Fruit fly (Drosophila melanogaster) whole organism, prepupa: ENCODE results near the gene PGRP-LD.

ENCODE experiments used
- Blimp-1 ChIP-seq: fragments of 200-800 bp; sonication (Bioruptor generic); optimal IDR thresholded peaks from 3 replicates; lab custom pipeline; 2017; ENCODE audit warnings: missing biosample characterization, missing genetic modification characterization, mild to moderate bottlenecking, moderate library complexity, missing genetic modification reagents
- CG10631 ChIP-seq: fragments of 200-800 bp; sonication (Bioruptor generic); optimal IDR thresholded peaks from 2 replicates; lab custom pipeline; 2016; ENCODE audit warnings: missing biosample characterization, missing genetic modification characterization
- CG10669 ChIP-seq: fragments of 200-800 bp; sonication (Bioruptor generic); optimal IDR thresholded peaks from 3 replicates; lab custom pipeline; 2018; ENCODE audit warnings: missing biosample characterization, mild to moderate bottlenecking, missing genetic modification characterization, moderate library complexity
- CG11294 ChIP-seq: fragments of 200-800 bp; sonication (Bioruptor generic); IDR thresholded peaks from 2 replicates; pipeline ENCODE4 v1.3.6; 2022; ENCODE audit warnings: missing biosample characterization, missing genetic modification characterization
- CG11762 ChIP-seq: fragments of 200-800 bp; sonication (Bioruptor generic); optimal IDR thresholded peaks from 3 replicates; lab custom pipeline; 2016; ENCODE audit warnings: missing biosample characterization, missing genetic modification characterization; ENCODE audit not compliant: insufficient read depth
- CG15336 ChIP-seq: fragments of 200-800 bp; sonication (Bioruptor generic); IDR thresholded peaks from 2 replicates; pipeline ENCODE4 v1.3.6; 2022; ENCODE audit warnings: missing biosample characterization, missing genetic modification characterization
- CG1621 ChIP-seq: fragments of 200-800 bp; sonication (Bioruptor generic); optimal IDR thresholded peaks from 3 replicates; lab custom pipeline; 2018; ENCODE audit warnings: missing biosample characterization, mild to moderate bottlenecking, missing genetic modification characterization
- CG16779 ChIP-seq: fragments of 200-800 bp; sonication (Bioruptor generic); optimal IDR thresholded peaks from 3 replicates; lab custom pipeline; 2017; ENCODE audit warnings: missing biosample characterization, mild to moderate bottlenecking, missing genetic modification characterization
- CG31627 ChIP-seq: fragments of 200-800 bp; sonication (Bioruptor generic); optimal IDR thresholded peaks from 3 replicates; lab custom pipeline; 2016; ENCODE audit warnings: missing biosample characterization, missing genetic modification characterization
- CG32006 ChIP-seq: fragments of 200-800 bp; sonication (Bioruptor generic); optimal IDR thresholded peaks from 3 replicates; lab custom pipeline; 2017; ENCODE audit warnings: missing biosample characterization, mild to moderate bottlenecking, missing genetic modification characterization
- CG34406 ChIP-seq: fragments of 200-800 bp; sonication (Bioruptor generic); optimal IDR thresholded peaks from 3 replicates; lab custom pipeline; 2016; ENCODE audit warnings: missing biosample characterization, missing genetic modification characterization
- CG4318 ChIP-seq: fragments of 200-800 bp; sonication (Bioruptor generic); optimal IDR thresholded peaks from 3 replicates; lab custom pipeline; 2017; ENCODE audit warnings: missing biosample characterization, mild to moderate bottlenecking, missing genetic modification characterization
- CG6163 ChIP-seq: fragments of 200-800 bp; sonication (Bioruptor generic); IDR thresholded peaks from 3 replicates; pipeline ENCODE4 v1.3.6; 2022; ENCODE audit warnings: missing biosample characterization, missing genetic modification characterization
- CG6808 ChIP-seq: fragments of 200-800 bp; sonication (Bioruptor generic); optimal IDR thresholded peaks from 3 replicates; lab custom pipeline; 2017; ENCODE audit warnings: missing biosample characterization, missing genetic modification characterization, mild to moderate bottlenecking, moderate library complexity, missing genetic modification reagents
- CG6854 ChIP-seq: fragments of 200-800 bp; sonication (Bioruptor generic); optimal IDR thresholded peaks from 2 replicates; lab custom pipeline; 2017; ENCODE audit warnings: missing biosample characterization, mild to moderate bottlenecking, missing genetic modification characterization
- CG7368 ChIP-seq: fragments of 200-800 bp; sonication (Bioruptor generic); optimal IDR thresholded peaks from 3 replicates; lab custom pipeline; 2016; ENCODE audit warnings: missing biosample characterization, missing genetic modification characterization
- CG8319 ChIP-seq: fragments of 200-800 bp; sonication (Bioruptor generic); optimal IDR thresholded peaks from 3 replicates; lab custom pipeline; 2016; ENCODE audit warnings: missing biosample characterization, missing genetic modification characterization
- CG8632 ChIP-seq: fragments of 200-800 bp; sonication (Bioruptor generic); optimal IDR thresholded peaks from 3 replicates; lab custom pipeline; 2016; ENCODE audit warnings: missing biosample characterization, missing genetic modification characterization
- CG9139 ChIP-seq: fragments of 200-800 bp; sonication (Bioruptor generic); optimal IDR thresholded peaks from 3 replicates; lab custom pipeline; 2017; ENCODE audit warnings: missing biosample characterization, mild to moderate bottlenecking, missing genetic modification characterization
- Eip75B ChIP-seq: fragments of 200-800 bp; sonication (Bioruptor generic); optimal IDR thresholded peaks from 3 replicates; lab custom pipeline; 2016; ENCODE audit warnings: missing biosample characterization, missing genetic modification characterization
- Eip93F ChIP-seq: fragments of 200-800 bp; sonication (Bioruptor generic); optimal IDR thresholded peaks from 2 replicates; lab custom pipeline; 2016; ENCODE audit warnings: missing biosample characterization, mild to moderate bottlenecking, missing genetic modification characterization
- Ets96B ChIP-seq: fragments of 200-800 bp; optimal IDR thresholded peaks from 2 replicates; lab custom pipeline; 2019; ENCODE audit warnings: missing biosample characterization, mild to moderate bottlenecking, missing genetic modification characterization, moderate library complexity
- Gug ChIP-seq: fragments of 200-800 bp; sonication (Bioruptor generic); IDR thresholded peaks from 2 replicates; pipeline ENCODE4 v1.3.6; 2022; ENCODE audit warnings: missing biosample characterization, missing genetic modification characterization
- Hr38 ChIP-seq: sonication (Bioruptor generic); optimal IDR thresholded peaks from 2 replicates; lab custom pipeline; 2016; ENCODE audit warnings: missing biosample characterization, missing genetic modification characterization
- Hr39 ChIP-seq: fragments of 200-800 bp; sonication (Bioruptor generic); optimal IDR thresholded peaks from 2 replicates; lab custom pipeline; 2016; ENCODE audit warnings: missing biosample characterization, missing genetic modification characterization
- Met ChIP-seq: fragments of 200-800 bp; sonication (Bioruptor generic); optimal IDR thresholded peaks from 3 replicates; lab custom pipeline; 2016; ENCODE audit warnings: missing biosample characterization, missing genetic modification characterization
- Smox ChIP-seq: fragments of 200-800 bp; sonication (Bioruptor generic); optimal IDR thresholded peaks from 3 replicates; lab custom pipeline; 2016; ENCODE audit warnings: missing biosample characterization, missing genetic modification characterization
- Sox102F ChIP-seq: fragments of 200-800 bp; sonication (Bioruptor generic); optimal IDR thresholded peaks from 2 replicates; lab custom pipeline; 2016; ENCODE audit warnings: missing biosample characterization, mild to moderate bottlenecking, missing genetic modification characterization
- Sox14 ChIP-seq: fragments of 200-800 bp; sonication (Bioruptor generic); optimal IDR thresholded peaks from 3 replicates; lab custom pipeline; 2016; ENCODE audit warnings: missing biosample characterization, missing genetic modification characterization
- dac ChIP-seq: fragments of 200-800 bp; sonication (Bioruptor generic); optimal IDR thresholded peaks from 2 replicates; lab custom pipeline; 2017; ENCODE audit warnings: missing biosample characterization, mild to moderate bottlenecking, missing genetic modification characterization
- dsx ChIP-seq: fragments of 200-800 bp; optimal IDR thresholded peaks from 3 replicates; lab custom pipeline; 2019; ENCODE audit warnings: missing biosample characterization, mild to moderate bottlenecking, missing genetic modification characterization, moderate library complexity; ENCODE audit not compliant: poor library complexity, severe bottlenecking
- esn ChIP-seq: fragments of 200-800 bp; sonication (Bioruptor generic); optimal IDR thresholded peaks from 2 replicates; lab custom pipeline; 2016; ENCODE audit warnings: missing biosample characterization, mild to moderate bottlenecking, missing genetic modification characterization, moderate library complexity
- fd59A ChIP-seq: fragments of 200-800 bp; sonication (Bioruptor generic); optimal IDR thresholded peaks from 2 replicates; lab custom pipeline; 2017; ENCODE audit warnings: missing biosample characterization, mild to moderate bottlenecking, missing genetic modification characterization, missing genetic modification reagents
- salr ChIP-seq, 2 experiments: fragments of 200-800 bp; sonication (Bioruptor generic); optimal IDR thresholded peaks; 3 replicates each; lab custom pipeline; 2016 to 2018; ENCODE audit warnings: missing biosample characterization in 2 of 2, missing genetic modification characterization in 2 of 2, mild to moderate bottlenecking in 1 of 2
- svp ChIP-seq: fragments of 200-800 bp; sonication (Bioruptor generic); peaks from one replicate; lab custom pipeline; 2016; ENCODE audit warnings: missing biosample characterization, missing genetic modification characterization
- topi ChIP-seq: fragments of 200-800 bp; sonication (Bioruptor generic); optimal IDR thresholded peaks from 3 replicates; lab custom pipeline; 2016; ENCODE audit warnings: missing biosample characterization, missing genetic modification characterization
- vri ChIP-seq: fragments of 200-800 bp; sonication (Bioruptor generic); optimal IDR thresholded peaks from 3 replicates; lab custom pipeline; 2016; ENCODE audit warnings: missing biosample characterization, mild to moderate bottlenecking, missing genetic modification characterization

Gene PGRP-LD

DNA sequence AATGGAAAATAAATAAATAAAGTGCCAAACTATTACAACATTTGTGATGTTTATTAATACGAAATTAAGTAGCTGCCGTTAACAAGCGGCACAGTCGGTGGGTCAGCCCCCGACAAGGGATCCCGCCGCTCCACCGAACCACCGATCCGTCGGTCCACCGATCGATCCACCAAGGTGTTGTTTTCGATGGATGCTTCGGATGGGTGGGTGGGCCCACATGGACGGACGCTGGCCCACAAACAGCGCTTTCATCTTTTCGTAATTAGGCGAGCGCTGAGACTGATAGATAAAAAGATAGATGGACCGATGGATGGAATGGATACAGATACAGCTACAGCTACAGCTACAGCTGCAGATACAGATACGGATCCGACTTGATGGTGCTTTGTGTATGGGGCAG is 48.4 kb downstream of the PGRP-LD start:
- TF ChIP-seq CG10631 (GFP tag; lab: Kevin White, UChicago) (no peak), vri (no peak), CG6808 (GFP tag; lab: Kevin White, UChicago) (no peak), CG6854 (GFP tag; lab: Kevin White, UChicago) (no peak), dac (no peak), esn (GFP tag; lab: Kevin White, UChicago) (no peak), Blimp-1 (GFP tag; lab: Kevin White, UChicago) (no peak), CG31627 (GFP tag; lab: Kevin White, UChicago) (no peak), Eip93F (GFP tag; lab: Kevin White, UChicago) (no peak), CG15336 (GFP tag; lab: Robert Waterston, UW) (no peak), topi (GFP tag; lab: Kevin White, UChicago) (no peak), fd59A (GFP tag; lab: Kevin White, UChicago) (no peak), CG1621 (tag; lab: Kevin White, UChicago) (no peak), Ets96B (tag; lab: Kevin White, UChicago) (no peak), Eip75B (GFP tag; lab: Kevin White, UChicago) (no peak), CG32006 (GFP tag; lab: Kevin White, UChicago) (no peak), Hr38 (GFP tag; lab: Kevin White, UChicago) (no peak), Met (no peak), CG11762 (GFP tag; lab: Kevin White, UChicago) (no peak), Sox14 (GFP tag; lab: Kevin White, UChicago) (no peak)
- TF ChIP-seq, all 60 proteins: peak for 0

DNA sequence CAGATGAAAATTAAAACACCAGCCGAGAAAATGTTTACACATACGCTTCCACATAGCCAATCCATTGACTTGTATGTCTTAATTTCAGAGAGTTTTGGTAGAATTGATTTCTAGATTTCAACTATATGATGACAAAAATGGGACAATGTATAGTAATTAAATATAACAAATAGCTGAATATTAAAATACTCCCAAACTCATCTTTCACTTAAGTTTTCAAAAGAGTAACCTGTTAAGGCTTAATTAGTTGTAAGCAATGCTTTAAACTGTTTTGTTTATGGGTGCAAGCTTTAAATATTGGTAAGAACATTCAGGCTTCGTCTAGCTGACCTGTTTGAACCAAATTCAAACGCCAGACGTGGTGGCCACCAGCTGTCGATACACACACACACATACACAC is 48.8 kb downstream of the PGRP-LD start:
- TF ChIP-seq CG16779, result no peak
- no peak for TF ChIP-seq CG32006 (GFP tag; lab: Kevin White, UChicago)
- TF ChIP-seq dsx (GFP tag; lab: Kevin White, UChicago), result no peak
- TF ChIP-seq CG6163 (GFP tag; lab: Robert Waterston, UW), result no peak
- TF ChIP-seq salr (GFP tag; optimal IDR thresholded peaks at IDR 0.05; lab: Kevin White, UChicago), result no peak

DNA sequence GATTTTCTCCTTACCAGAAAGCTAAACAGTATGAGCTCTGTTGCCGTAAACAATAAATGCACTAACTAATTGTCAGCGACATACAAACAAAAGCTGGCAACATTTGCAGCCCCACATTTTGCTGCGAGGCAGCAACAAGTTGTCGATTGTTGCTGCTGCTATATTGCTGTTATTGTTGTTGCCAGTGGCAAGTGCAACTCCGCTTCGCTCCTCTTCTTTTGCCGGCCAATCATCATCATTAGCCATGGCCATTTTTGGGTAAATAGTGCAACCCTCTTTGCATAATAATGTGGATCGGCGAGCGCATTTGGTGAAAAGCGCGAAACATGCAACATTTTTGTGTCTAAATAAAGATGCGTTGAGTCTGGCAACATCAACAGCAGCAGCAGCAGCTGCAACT is 50.8 kb downstream of the PGRP-LD start:
- no peak for TF ChIP-seq CG32006 (GFP tag; lab: Kevin White, UChicago)
- TF ChIP-seq Gug (GFP tag; lab: Robert Waterston, UW), result no peak
- no peak for TF ChIP-seq Blimp-1 (GFP tag; lab: Kevin White, UChicago)
- no peak for TF ChIP-seq Hr39 (GFP tag; lab: Kevin White, UChicago)
- TF ChIP-seq svp (GFP tag; lab: Kevin White, UChicago), result no peak
- TF ChIP-seq Ets96B (tag; lab: Kevin White, UChicago), result no peak
- TF ChIP-seq CG8319 (GFP tag; lab: Kevin White, UChicago), result no peak
- no peak for TF ChIP-seq vri
- no peak for TF ChIP-seq Eip75B (GFP tag; lab: Kevin White, UChicago)
- no peak for TF ChIP-seq CG8632
- no peak for TF ChIP-seq CG6854 (GFP tag; lab: Kevin White, UChicago)
- no peak for TF ChIP-seq CG4318
- TF ChIP-seq CG34406 (GFP tag; lab: Kevin White, UChicago), result no peak
- TF ChIP-seq topi (GFP tag; lab: Kevin White, UChicago), result no peak
- TF ChIP-seq Sox102F, result no peak
- no peak for TF ChIP-seq Met

DNA sequence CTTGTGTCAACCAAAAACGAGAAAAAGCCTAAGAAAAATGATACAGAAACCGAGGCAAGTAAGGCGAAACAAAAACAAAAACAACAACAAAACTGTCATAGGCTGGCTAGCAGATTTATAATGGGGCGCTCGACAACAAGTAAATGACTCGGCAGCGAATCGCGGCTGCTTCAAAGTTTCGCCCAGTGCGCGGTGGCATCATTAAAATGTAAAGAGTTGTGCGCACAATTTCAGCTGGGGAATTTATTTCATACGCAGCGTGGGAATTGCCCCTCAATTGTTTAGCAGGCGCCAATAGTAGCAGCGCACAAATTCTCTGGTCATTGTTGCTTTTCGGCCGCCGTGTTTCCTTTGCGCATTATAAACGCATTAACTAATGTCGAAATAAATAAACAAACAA is 52.0 kb downstream of the PGRP-LD start:
- no peak for TF ChIP-seq CG10669 (GFP tag; lab: Kevin White, UChicago)
- TF ChIP-seq CG11294, result no peak
- TF ChIP-seq CG6163 (GFP tag; lab: Robert Waterston, UW), result no peak
- TF ChIP-seq CG9139 (GFP tag; lab: Kevin White, UChicago), result no peak
- no peak for TF ChIP-seq CG31627 (GFP tag; lab: Kevin White, UChicago)
- TF ChIP-seq svp (GFP tag; lab: Kevin White, UChicago), result no peak
- no peak for TF ChIP-seq Smox (GFP tag; lab: Kevin White, UChicago)
- TF ChIP-seq CG7368, result no peak
- no peak for TF ChIP-seq CG16779
- TF ChIP-seq CG32006 (GFP tag; lab: Kevin White, UChicago), result no peak
- no peak for TF ChIP-seq CG1621 (tag; lab: Kevin White, UChicago)
